Fruit fly (Drosophila melanogaster) Kc167 (cell line): ENCODE measurements around the gene CG2021.

ENCODE experiments used
- Myc ChIP-seq: fragments of >200 bp; optimal IDR thresholded peaks from 2 replicates; lab custom pipeline; 2017; ENCODE audit warnings: missing external identifiers
- Sin3A ChIP-seq: fragments of >200 bp; optimal IDR thresholded peaks from 2 replicates; lab custom pipeline; 2018; ENCODE audit warnings: missing external identifiers
- h ChIP-seq: fragments of >200 bp; optimal IDR thresholded peaks from 3 replicates; lab custom pipeline; 2018; ENCODE audit warnings: missing external identifiers
- insv ChIP-seq: fragments of >200 bp; optimal IDR thresholded peaks from 3 replicates; lab custom pipeline; 2018; ENCODE audit warnings: missing external identifiers
- psq ChIP-seq: fragments of >200 bp; optimal IDR thresholded peaks from 2 replicates; lab custom pipeline; 2017; ENCODE audit warnings: missing external identifiers
- ttk ChIP-seq: sonication (Bioruptor generic); optimal IDR thresholded peaks from 2 replicates; lab custom pipeline; 2017; ENCODE audit warnings: missing external identifiers

Gene CG2021

dm6 chr3L:1735603-1736002 is 41.6 kb downstream of the CG2021 start, which contains the start of gene Oseg4:
Oseg4 (minus strand) TSS chr3L:1735767.
- TF ChIP-seq h (lab: Kevin White, UChicago) (no peak), Myc (lab: Kevin White, UChicago) (no peak), insv (lab: Kevin White, UChicago) (no peak), psq (lab: Kevin White, UChicago) (no peak)

DNA sequence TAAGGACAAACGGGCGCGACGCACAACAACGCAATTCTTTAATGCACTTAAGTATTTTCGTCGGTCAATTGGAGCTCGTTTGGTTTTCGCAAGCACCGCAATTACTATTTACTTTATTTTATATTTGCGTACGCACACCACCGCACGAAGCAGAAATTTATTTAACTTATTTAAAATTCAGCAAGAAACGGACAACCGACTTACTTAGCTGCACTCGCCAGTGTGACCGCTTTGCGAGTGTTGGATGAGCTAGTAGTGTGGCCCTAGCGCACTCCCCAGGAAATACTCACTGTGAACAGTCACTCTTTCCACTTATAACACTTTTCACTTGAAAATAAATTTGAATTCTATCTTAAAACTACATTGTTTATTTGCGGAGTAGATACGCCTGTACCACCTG is 46.3 kb downstream of the CG2021 start, which contains the start of gene drpr:
TSS of gene drpr (minus strand) at position 235 of the 400 bp plus-strand sequence.
- no peak for TF ChIP-seq ttk
- TF ChIP-seq psq (lab: Kevin White, UChicago): no peak
- TF ChIP-seq insv (lab: Kevin White, UChicago): no peak
- TF ChIP-seq Sin3A: no peak
- no peak for TF ChIP-seq Myc (lab: Kevin White, UChicago)
- no peak for TF ChIP-seq h (lab: Kevin White, UChicago)

- no peak for TF ChIP-seq Sin3A
- TF ChIP-seq ttk: no peak
These were observed 47.0 kb downstream of the CG2021 start for dm6 chr3L:1730160-1730595.

DNA sequence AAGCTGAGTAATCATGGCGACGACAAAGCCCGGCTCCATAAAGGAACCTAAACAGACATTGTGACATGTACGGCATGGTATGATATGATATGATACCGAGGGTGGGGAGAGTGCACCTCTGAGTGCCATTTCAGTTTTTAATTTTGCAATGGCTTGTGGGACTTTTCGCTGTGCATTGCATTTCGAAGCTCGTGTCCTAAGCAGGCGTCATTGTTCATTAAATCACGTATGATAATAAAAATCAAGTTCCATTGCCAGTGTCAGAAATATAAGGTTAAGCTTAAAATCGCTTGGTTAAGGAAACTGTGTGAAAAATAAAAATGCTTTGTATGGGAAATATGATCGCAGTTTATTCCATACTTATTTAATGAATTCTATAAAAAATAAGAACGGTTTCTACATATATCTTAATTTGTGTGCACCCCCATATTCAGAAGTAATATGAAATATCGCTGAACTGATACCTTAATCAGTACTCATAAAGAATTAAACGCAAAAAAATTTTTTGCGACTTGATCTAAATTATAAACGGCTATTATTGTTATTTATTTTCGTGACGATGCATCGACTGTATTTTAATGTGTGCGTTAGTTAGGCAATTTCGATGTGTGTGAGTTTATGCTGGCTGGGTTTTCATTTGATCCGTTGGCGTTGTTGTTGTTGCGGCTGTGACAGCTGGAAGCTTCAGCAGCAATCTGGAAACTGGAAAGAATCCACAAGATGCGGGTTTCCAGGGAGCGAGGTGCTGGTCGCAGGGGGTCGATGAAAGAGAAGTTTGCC is 47.6 kb downstream of the CG2021 start:
- TF ChIP-seq insv (lab: Kevin White, UChicago): no peak
- TF ChIP-seq Myc (lab: Kevin White, UChicago): no peak
- TF ChIP-seq ttk: no peak
- TF ChIP-seq psq (lab: Kevin White, UChicago): no peak
- TF ChIP-seq Sin3A: no peak
- no peak for TF ChIP-seq h (lab: Kevin White, UChicago)

DNA sequence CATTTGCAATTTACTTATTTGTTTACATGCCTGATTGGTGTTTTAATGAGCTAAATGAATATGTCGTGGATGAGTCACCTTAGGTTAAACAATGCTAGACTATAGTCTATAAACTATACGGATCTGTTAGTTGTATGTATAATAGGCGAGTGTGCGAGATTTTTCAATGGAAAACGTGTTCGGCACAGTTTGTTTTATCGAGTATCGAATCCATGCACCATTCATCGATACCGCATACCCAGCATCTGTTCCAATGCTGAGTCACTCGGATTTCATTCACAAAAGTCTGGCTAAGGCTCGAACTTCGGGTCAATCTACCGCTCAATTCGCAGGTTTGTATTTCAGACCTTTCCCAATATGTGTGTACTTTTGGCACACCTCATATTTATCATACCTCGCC is 49.8 kb downstream of the CG2021 start:
- TF ChIP-seq insv (lab: Kevin White, UChicago) (no peak), ttk (no peak), Sin3A (no peak), psq (lab: Kevin White, UChicago) (no peak), Myc (lab: Kevin White, UChicago) (no peak), h (lab: Kevin White, UChicago) (no peak)
